Worm (Caenorhabditis elegans): ENCODE results near the gene C10A4.3.

- no peak for TF ChIP-seq lin-13 (GFP tag; optimal IDR thresholded peaks at IDR 0.05)
- no peak for TF ChIP-seq ces-1 (GFP tag; optimal IDR thresholded peaks at IDR 0.05)
- TF ChIP-seq mdl-1 (tag; optimal IDR thresholded peaks at IDR 0.05) = no peak
- TF ChIP-seq tbx-2 (tag; optimal IDR thresholded peaks at IDR 0.05) = no peak
- no peak for TF ChIP-seq lin-39 (tag; optimal IDR thresholded peaks at IDR 0.05)
- TF ChIP-seq aly-2 (tag; optimal IDR thresholded peaks at IDR 0.05) = no peak
- TF ChIP-seq fkh-10 (GFP tag; optimal IDR thresholded peaks at IDR 0.05) = no peak
- no peak for TF ChIP-seq ceh-82 (tag; optimal IDR thresholded peaks at IDR 0.05)
Measured at ce11 chrX:7415420-7415819, 9.9 kb downstream of the C10A4.3 start, which contains the start of gene C10A4.7.

Data from whole organism, L1 larva.